Worm (Caenorhabditis elegans) whole organism, L4 larva: ENCODE data around the gene C17C3.9.

Experiments
- D1046.2 ChIP-seq: fragments of 200-800 bp; sonication (Bioruptor generic); IDR thresholded peaks from 2 replicates; pipeline ENCODE4 v1.3.6; 2022; ENCODE audit warnings: missing genetic modification characterization, missing compliant biosample characterization
- F49E8.2 ChIP-seq: sonication (generic microtip); optimal IDR thresholded peaks from 2 replicates; lab custom pipeline; 2016; ENCODE audit warnings: missing compliant biosample characterization, mild to moderate bottlenecking, missing genetic modification characterization, borderline replicate concordance
- T20F7.1 ChIP-seq: fragments of 200-800 bp; sonication (Bioruptor generic); optimal IDR thresholded peaks from 2 replicates; lab custom pipeline; 2018; ENCODE audit warnings: mild to moderate bottlenecking, missing genetic modification characterization, missing compliant biosample characterization
- Y105C5A.15 ChIP-seq: fragments of 200-800 bp; sonication (Bioruptor generic); IDR thresholded peaks from 2 replicates; pipeline ENCODE4 v1.3.6; 2022; ENCODE audit warnings: missing genetic modification characterization, missing compliant biosample characterization
- Y5F2A.4 ChIP-seq: fragments of 200-800 bp; sonication (Bioruptor generic); optimal IDR thresholded peaks from 2 replicates; lab custom pipeline; 2018; ENCODE audit warnings: mild to moderate bottlenecking, missing genetic modification characterization, missing compliant biosample characterization
- Y75B8A.6 ChIP-seq: fragments of 200-800 bp; sonication (Bioruptor generic); IDR thresholded peaks from 2 replicates; pipeline ENCODE4 v1.3.6; 2022; ENCODE audit warnings: missing genetic modification reagents, missing genetic modification characterization, missing compliant biosample characterization
- ZK337.2 ChIP-seq: fragments of 200-800 bp; sonication (Bioruptor generic); IDR thresholded peaks from 2 replicates; pipeline ENCODE4 v1.3.6; 2022; ENCODE audit warnings: missing genetic modification reagents, missing genetic modification characterization, missing compliant biosample characterization
- aly-2 ChIP-seq: sonication (generic microtip); optimal IDR thresholded peaks from 2 replicates; lab custom pipeline; 2018; ENCODE audit warnings: missing biosample characterization, missing genetic modification characterization
- ama-1 ChIP-seq: fragments of 150-350 bp; optimal IDR thresholded peaks from 2 replicates; lab custom pipeline; 2014; ENCODE audit warnings: inconsistent platforms, mixed read lengths
- attf-4 ChIP-seq: sonication (generic microtip); optimal IDR thresholded peaks from 3 replicates; lab custom pipeline; 2017; ENCODE audit warnings: missing biosample characterization, missing genetic modification characterization
- ceh-28 ChIP-seq: fragments of 150-350 bp; optimal IDR thresholded peaks from 2 replicates; lab custom pipeline; 2014; ENCODE audit warnings: missing biosample characterization, missing genetic modification reagents, missing genetic modification characterization
- ceh-44 ChIP-seq: fragments of 200-800 bp; sonication (Bioruptor generic); IDR thresholded peaks from 2 replicates; pipeline ENCODE4 v1.3.6; 2022; ENCODE audit warnings: missing genetic modification reagents, missing genetic modification characterization, missing compliant biosample characterization
- ceh-82 ChIP-seq: sonication (generic microtip); optimal IDR thresholded peaks from 2 replicates; lab custom pipeline; 2017; ENCODE audit warnings: missing biosample characterization, missing genetic modification characterization
- daf-16 ChIP-seq, 3 experiments: sonication (generic microtip); optimal IDR thresholded peaks; 2 replicates each; lab custom pipeline; 2016 to 2017; ENCODE audit warnings: missing genetic modification characterization in 3 of 3, missing genetic modification reagents in 3 of 3, mild to moderate bottlenecking in 2 of 3, missing compliant biosample characterization in 2 of 3, missing biosample characterization in 1 of 3, moderate library complexity in 1 of 3
- dmd-6 ChIP-seq: fragments of 200-800 bp; sonication (Bioruptor generic); IDR thresholded peaks from 2 replicates; pipeline ENCODE4 v1.3.6; 2022; ENCODE audit warnings: missing genetic modification reagents, missing genetic modification characterization, missing compliant biosample characterization
- dve-1 ChIP-seq: sonication (generic microtip); optimal IDR thresholded peaks from 2 replicates; lab custom pipeline; 2017; ENCODE audit warnings: antibody characterized with exemption, mild to moderate bottlenecking, missing genetic modification characterization, missing compliant biosample characterization; ENCODE audit not compliant: insufficient read depth
- egl-27 ChIP-seq: sonication (generic microtip); optimal IDR thresholded peaks from 3 replicates; lab custom pipeline; 2017; ENCODE audit warnings: missing biosample characterization, missing genetic modification reagents, missing genetic modification characterization
- egl-43 ChIP-seq: fragments of 200-800 bp; sonication (Bioruptor generic); IDR thresholded peaks from 2 replicates; pipeline ENCODE4 v1.3.6; 2022; ENCODE audit warnings: missing genetic modification reagents, missing genetic modification characterization, missing compliant biosample characterization
- fkh-10 ChIP-seq: fragments of 150-350 bp; optimal IDR thresholded peaks from 2 replicates; lab custom pipeline; 2014; ENCODE audit warnings: missing biosample characterization, missing genetic modification reagents, missing genetic modification characterization
- fos-1 ChIP-seq: fragments of 150-350 bp; optimal IDR thresholded peaks from 2 replicates; lab custom pipeline; 2014; ENCODE audit warnings: missing biosample characterization, missing genetic modification characterization
- gei-8 ChIP-seq: fragments of 200-800 bp; sonication (Bioruptor generic); optimal IDR thresholded peaks from 2 replicates; lab custom pipeline; 2018; ENCODE audit warnings: mild to moderate bottlenecking, missing genetic modification characterization, missing compliant biosample characterization
- hif-1 ChIP-seq, 2 experiments: sonication (generic microtip); optimal IDR thresholded peaks; 2 replicates each; lab custom pipeline; 2016 to 2017; ENCODE audit warnings: missing compliant biosample characterization in 2 of 2, missing genetic modification characterization in 2 of 2, missing genetic modification reagents in 2 of 2, missing genotype in 2 of 2, mild to moderate bottlenecking in 1 of 2
- hlh-11 ChIP-seq: fragments of 200-800 bp; sonication (Bioruptor generic); optimal IDR thresholded peaks from 2 replicates; lab custom pipeline; 2018; ENCODE audit warnings: mild to moderate bottlenecking, missing genetic modification characterization, missing compliant biosample characterization
- hlh-30 ChIP-seq: sonication (generic microtip); optimal IDR thresholded peaks from 2 replicates; lab custom pipeline; 2017; ENCODE audit warnings: antibody characterized with exemption, mild to moderate bottlenecking, missing genetic modification characterization, missing compliant biosample characterization; ENCODE audit not compliant: insufficient read depth
- lin-13 ChIP-seq: fragments of 150-350 bp; optimal IDR thresholded peaks from 2 replicates; lab custom pipeline; 2014; ENCODE audit warnings: missing biosample characterization, missing genetic modification reagents, missing genetic modification characterization
- lin-15B ChIP-seq: fragments of 150-350 bp; sonication (generic microtip); optimal IDR thresholded peaks from 3 replicates; lab custom pipeline; 2014; ENCODE audit warnings: missing biosample characterization, missing genetic modification characterization
- lin-29 ChIP-seq: fragments of 200-800 bp; sonication (Bioruptor generic); IDR thresholded peaks from 2 replicates; pipeline ENCODE4 v1.3.6; 2022; ENCODE audit warnings: missing genetic modification reagents, missing genetic modification characterization, missing compliant biosample characterization
- lin-39 ChIP-seq: fragments of 150-350 bp; optimal IDR thresholded peaks from 2 replicates; lab custom pipeline; 2014; ENCODE audit warnings: missing biosample characterization, missing genetic modification reagents, missing genetic modification characterization
- lir-3 ChIP-seq: sonication (generic microtip); optimal IDR thresholded peaks from 2 replicates; lab custom pipeline; 2016; ENCODE audit warnings: mild to moderate bottlenecking, missing genetic modification characterization, missing compliant biosample characterization
- madf-9 ChIP-seq: fragments of 200-800 bp; sonication (Bioruptor generic); conservative IDR thresholded peaks from 2 replicates; pipeline ENCODE4 v1.3.6; 2022; ENCODE audit warnings: missing genetic modification reagents, missing genetic modification characterization, missing compliant biosample characterization
- mxl-3 ChIP-seq: fragments of 200-800 bp; sonication (Bioruptor generic); optimal IDR thresholded peaks from 2 replicates; lab custom pipeline; 2018; ENCODE audit warnings: mild to moderate bottlenecking, missing genetic modification characterization, missing compliant biosample characterization
- nhr-10 ChIP-seq: fragments of 150-350 bp; optimal IDR thresholded peaks from 2 replicates; lab custom pipeline; 2014; ENCODE audit warnings: missing biosample characterization, missing genetic modification characterization
- nhr-11 ChIP-seq: fragments of 150-350 bp; optimal IDR thresholded peaks from 2 replicates; lab custom pipeline; 2014; ENCODE audit warnings: missing biosample characterization, missing genetic modification characterization
- nhr-111 ChIP-seq: fragments of 200-800 bp; sonication (Bioruptor generic); optimal IDR thresholded peaks from 2 replicates; lab custom pipeline; 2018; ENCODE audit warnings: mild to moderate bottlenecking, missing genetic modification characterization, missing compliant biosample characterization
- nhr-237 ChIP-seq: sonication (generic microtip); optimal IDR thresholded peaks from 2 replicates; lab custom pipeline; 2017; ENCODE audit warnings: missing biosample characterization, missing genetic modification characterization
- nhr-42 ChIP-seq: fragments of 200-800 bp; sonication (Bioruptor generic); IDR thresholded peaks from 2 replicates; pipeline ENCODE4 v1.3.6; 2022; ENCODE audit warnings: missing genetic modification characterization, missing compliant biosample characterization
- nhr-48 ChIP-seq: sonication (generic microtip); optimal IDR thresholded peaks from 2 replicates; lab custom pipeline; 2016; ENCODE audit warnings: mild to moderate bottlenecking, missing genetic modification characterization, missing compliant biosample characterization
- php-3 ChIP-seq: fragments of 200-800 bp; sonication (Bioruptor generic); IDR thresholded peaks from 2 replicates; pipeline ENCODE4 v1.3.6; 2022; ENCODE audit warnings: missing genetic modification reagents, missing genetic modification characterization, missing compliant biosample characterization
- rbr-2 ChIP-seq: sonication (generic microtip); optimal IDR thresholded peaks from 2 replicates; lab custom pipeline; 2016; ENCODE audit warnings: missing genotype, missing genetic modification characterization, missing compliant biosample characterization
- set-16 ChIP-seq: fragments of 200-800 bp; sonication (Bioruptor generic); IDR thresholded peaks from 2 replicates; pipeline ENCODE4 v1.3.6; 2022; ENCODE audit warnings: missing genetic modification reagents, missing genetic modification characterization, missing compliant biosample characterization
- skn-1 ChIP-seq: fragments of 150-350 bp; optimal IDR thresholded peaks from 2 replicates; lab custom pipeline; 2014; ENCODE audit warnings: missing biosample characterization, missing genetic modification characterization
- snpc-1.2 ChIP-seq: fragments of 200-800 bp; sonication (Bioruptor generic); IDR thresholded peaks from 2 replicates; pipeline ENCODE4 v1.3.6; 2022; ENCODE audit warnings: missing genetic modification reagents, missing genetic modification characterization, missing compliant biosample characterization
- spr-3 ChIP-seq: fragments of 200-800 bp; sonication (Bioruptor generic); optimal IDR thresholded peaks from 2 replicates; lab custom pipeline; 2018; ENCODE audit warnings: mild to moderate bottlenecking, missing genetic modification characterization, missing compliant biosample characterization
- tag-97 ChIP-seq: fragments of 200-800 bp; sonication (Bioruptor generic); IDR thresholded peaks from 2 replicates; pipeline ENCODE4 v1.3.6; 2022; ENCODE audit warnings: missing genetic modification characterization, missing compliant biosample characterization
- tra-1 ChIP-seq: fragments of 200-800 bp; sonication (Bioruptor generic); IDR thresholded peaks from 2 replicates; pipeline ENCODE4 v1.3.6; 2022; ENCODE audit warnings: missing genetic modification reagents, missing genetic modification characterization, missing compliant biosample characterization
- unc-130 ChIP-seq: sonication (generic microtip); optimal IDR thresholded peaks from 2 replicates; lab custom pipeline; 2016; ENCODE audit warnings: missing genetic modification reagents, missing genetic modification characterization, missing compliant biosample characterization
- vab-7 ChIP-seq: fragments of 200-800 bp; sonication (Bioruptor generic); IDR thresholded peaks from 2 replicates; pipeline ENCODE4 v1.3.6; 2022; ENCODE audit warnings: missing genetic modification reagents, missing genetic modification characterization, missing compliant biosample characterization
- zip-11 ChIP-seq: fragments of 200-800 bp; sonication (Bioruptor generic); IDR thresholded peaks from 2 replicates; pipeline ENCODE4 v1.3.6; 2022; ENCODE audit warnings: missing genetic modification characterization, missing compliant biosample characterization
- ztf-11 ChIP-seq: fragments of 150-350 bp; optimal IDR thresholded peaks from 2 replicates; lab custom pipeline; 2014; ENCODE audit warnings: missing biosample characterization, missing genetic modification characterization
- ztf-7 ChIP-seq: fragments of 150-350 bp; optimal IDR thresholded peaks from 2 replicates; lab custom pipeline; 2014; ENCODE audit warnings: missing biosample characterization, missing genetic modification characterization

Gene C17C3.9

DNA sequence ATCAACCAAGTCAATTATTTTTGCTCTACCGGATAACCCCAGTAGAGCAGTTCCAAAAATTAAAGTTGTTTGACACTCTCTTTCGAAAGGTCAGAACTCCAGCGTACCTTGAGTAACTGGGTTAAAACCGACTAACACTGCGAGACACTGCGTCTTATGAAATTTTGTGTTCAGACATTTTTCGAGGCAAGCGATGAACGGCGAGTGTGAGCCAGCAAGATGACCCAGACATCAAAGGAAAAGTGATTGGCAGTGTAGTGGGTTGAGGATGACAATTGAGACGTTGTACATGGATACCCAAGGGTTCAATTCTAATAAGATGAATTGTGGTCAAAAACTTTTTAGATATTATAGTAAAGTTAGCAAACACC, 12.1 kb upstream of the C17C3.9 start (continued):
- TF ChIP-seq T20F7.1, result no peak
- TF ChIP-seq ama-1 (lab: Kevin White, UChicago), result peak; percentile 99
- TF ChIP-seq hlh-30, result peak; percentile 33
- TF ChIP-seq snpc-1.2, result no peak
- TF ChIP-seq dmd-6 (GFP tag; lab: Robert Waterston, UW), result peak; percentile 80
- peak in 1 of 2 experiments; percentile 76 for TF ChIP-seq daf-16 (GFP tag; optimal IDR thresholded peaks at IDR 0.05; lab: Kevin White, UChicago)
- peak; percentile 81 for TF ChIP-seq daf-16 (tag; optimal IDR thresholded peaks at IDR 0.05; lab: Kevin White, UChicago)
- TF ChIP-seq lin-13, result peak; percentile 57
- TF ChIP-seq fos-1, result no peak
- no peak for TF ChIP-seq gei-8
- TF ChIP-seq Y105C5A.15 (GFP tag; lab: Robert Waterston, UW), result no peak
- peak; percentile 36; the same call in 1 of the 2 replicates for TF ChIP-seq php-3
- no peak for TF ChIP-seq F49E8.2 (tag; lab: Kevin White, UChicago)
- peak; percentile 72 for TF ChIP-seq nhr-10
- no peak for TF ChIP-seq nhr-48 (tag; lab: Kevin White, UChicago)
- no peak for TF ChIP-seq ceh-28 (tag; lab: Kevin White, UChicago)
- no peak for TF ChIP-seq zip-11 (GFP tag; lab: Robert Waterston, UW)
- peak; percentile 86 for TF ChIP-seq nhr-42 (GFP tag; lab: Robert Waterston, UW)
- TF ChIP-seq set-16 (GFP tag; lab: Robert Waterston, UW), result no peak
- TF ChIP-seq egl-27, result peak; percentile 48
- TF ChIP-seq hif-1 (tag; optimal IDR thresholded peaks at IDR 0.05; lab: Kevin White, UChicago), result peak in 1 of 2 experiments; percentile 34
- no peak for TF ChIP-seq lir-3
- no peak for TF ChIP-seq unc-130
- TF ChIP-seq lin-29 (GFP tag; lab: Robert Waterston, UW), result no peak
- TF ChIP-seq ztf-11 (tag; lab: Kevin White, UChicago), result no peak
- peak; percentile 62 for TF ChIP-seq nhr-11 (tag; lab: Kevin White, UChicago)
- TF ChIP-seq nhr-237 (tag; lab: Kevin White, UChicago), result no peak
- TF ChIP-seq lin-39 (tag; lab: Kevin White, UChicago), result no peak
- no peak for TF ChIP-seq fkh-10 (GFP tag; lab: Kevin White, UChicago)
- TF ChIP-seq skn-1 (tag; lab: Kevin White, UChicago), result no peak
- peak; percentile 61 for TF ChIP-seq vab-7
- TF ChIP-seq Y5F2A.4, result no peak
- TF ChIP-seq tra-1 (GFP tag; lab: Robert Waterston, UW), result no peak
- no peak for TF ChIP-seq mxl-3

DNA sequence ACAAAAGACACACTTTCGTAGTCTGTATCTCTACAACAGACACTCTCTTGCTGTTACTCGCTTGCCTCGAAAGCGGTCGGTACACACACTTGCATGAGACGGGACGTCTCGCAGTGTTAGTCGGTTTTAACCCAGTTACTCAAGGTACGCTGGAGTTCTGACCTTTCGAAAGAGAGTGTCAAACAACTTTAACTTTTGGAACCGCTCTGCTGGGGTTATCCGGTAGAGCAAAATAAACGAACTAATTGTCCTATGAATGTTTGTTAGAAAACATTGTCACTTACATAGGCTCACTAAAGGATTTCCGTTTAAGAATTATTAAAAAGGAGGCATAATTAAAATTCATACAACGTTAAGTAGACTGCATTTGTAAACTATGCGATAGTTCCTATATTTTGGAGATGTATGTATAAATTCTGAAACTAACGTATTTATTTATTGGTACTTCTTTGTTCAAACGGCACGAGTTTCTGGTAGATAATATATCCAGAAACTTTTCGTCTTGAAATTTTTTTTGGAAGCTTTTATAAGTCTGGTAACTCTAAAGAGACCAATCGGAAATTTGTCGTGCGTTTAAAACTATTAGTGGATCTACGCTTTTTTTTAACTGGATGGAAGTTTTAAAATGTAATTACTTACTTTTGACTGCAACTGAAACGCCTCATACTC, 11.5 kb upstream of the C17C3.9 start:
- TF ChIP-seq skn-1 (tag; lab: Kevin White, UChicago) (peak; percentile 69), spr-3 (GFP tag; lab: Kevin White, UChicago) (peak; percentile 99), rbr-2 (tag; lab: Kevin White, UChicago) (peak; percentile 98), lin-15B (tag; lab: Kevin White, UChicago) (peak; percentile 65), nhr-111 (GFP tag; lab: Kevin White, UChicago) (peak; percentile 97), fkh-10 (GFP tag; lab: Kevin White, UChicago) (peak; percentile 98), attf-4 (tag; lab: Kevin White, UChicago) (peak; percentile 63), zip-11 (GFP tag; lab: Robert Waterston, UW) (0 out of 2 replicates have a peak, but pooled peaks have one; percentile 7), T20F7.1 (peak; percentile 92), ceh-82 (no peak), tag-97 (GFP tag; lab: Robert Waterston, UW) (peak; percentile 30; the same call in 1 of the 2 replicates), ceh-44 (GFP tag; lab: Robert Waterston, UW) (peak; percentile 94), ztf-7 (tag; lab: Kevin White, UChicago) (peak; percentile 92), D1046.2 (GFP tag; lab: Robert Waterston, UW) (peak; percentile 93), aly-2 (tag; lab: Kevin White, UChicago) (peak; percentile 87), Y75B8A.6 (GFP tag; lab: Robert Waterston, UW) (peak; percentile 76; the same call in 1 of the 2 replicates), ZK337.2 (GFP tag; lab: Robert Waterston, UW) (peak; percentile 88), gei-8 (peak; percentile 95), lin-29 (GFP tag; lab: Robert Waterston, UW) (peak; percentile 91), dve-1 (peak; percentile 99), madf-9 (GFP tag; lab: Robert Waterston, UW) (peak; percentile 94), egl-43 (GFP tag; lab: Robert Waterston, UW) (peak; percentile 99), nhr-48 (tag; lab: Kevin White, UChicago) (peak; percentile 95), hlh-11 (peak; percentile 97)
